Worm (Caenorhabditis elegans): ENCODE results near the gene nep-9.

- TF ChIP-seq dmd-4 (tag; optimal IDR thresholded peaks at IDR 0.05), result no peak
- no peak for TF ChIP-seq aly-2 (tag; optimal IDR thresholded peaks at IDR 0.05)
- TF ChIP-seq nhr-25 (tag; optimal IDR thresholded peaks at IDR 0.05), result no peak
- TF ChIP-seq nhr-23 (tag; optimal IDR thresholded peaks at IDR 0.05), result no peak
- TF ChIP-seq ztf-11 (tag; optimal IDR thresholded peaks at IDR 0.05), result no peak
- no peak for TF ChIP-seq snpc-4 (tag; optimal IDR thresholded peaks at IDR 0.05)
- TF ChIP-seq ceh-16 (tag; optimal IDR thresholded peaks at IDR 0.05), result no peak
- TF ChIP-seq nhr-77 (tag; optimal IDR thresholded peaks at IDR 0.05), result no peak
- no peak for TF ChIP-seq skn-1 (tag; optimal IDR thresholded peaks at IDR 0.05)
- no peak for TF ChIP-seq nhr-11 (tag; optimal IDR thresholded peaks at IDR 0.05)
- no peak for TF ChIP-seq nhr-12 (tag; optimal IDR thresholded peaks at IDR 0.05)
- no peak for TF ChIP-seq ZK546.5 (tag; optimal IDR thresholded peaks at IDR 0.05)
- TF ChIP-seq unc-62 (GFP tag; optimal IDR thresholded peaks at IDR 0.05), result no peak
- TF ChIP-seq nhr-237 (tag; optimal IDR thresholded peaks at IDR 0.05), result no peak
Measured at ce11 chrII:3370061-3370460, 29.1 kb downstream of the nep-9 start, which contains the start of gene Y49F6C.8.
